Worm (Caenorhabditis elegans) whole organism, L2 larva: ENCODE measurements around the gene R09A8.1.

ENCODE experiments used
- C34F6.9 ChIP-seq: fragments of 150-350 bp; optimal IDR thresholded peaks from 2 replicates; lab custom pipeline; 2014; ENCODE audit warnings: missing biosample characterization, missing genetic modification characterization
- F13H6.1 ChIP-seq: sonication (generic microtip); optimal IDR thresholded peaks from 2 replicates; lab custom pipeline; 2016; ENCODE audit warnings: missing genetic modification characterization, missing compliant biosample characterization
- R02D3.7 ChIP-seq: fragments of 150-350 bp; optimal IDR thresholded peaks from 2 replicates; lab custom pipeline; 2014; ENCODE audit warnings: missing biosample characterization, missing genetic modification characterization
- Y55F3AM.14 ChIP-seq: fragments of 200-800 bp; sonication (Bioruptor generic); optimal IDR thresholded peaks from 2 replicates; lab custom pipeline; 2018; ENCODE audit warnings: mild to moderate bottlenecking, missing genetic modification characterization, missing compliant biosample characterization
- ZK546.5 ChIP-seq: sonication (generic microtip); optimal IDR thresholded peaks from 2 replicates; lab custom pipeline; 2017; ENCODE audit warnings: missing biosample characterization, missing genetic modification characterization
- alr-1 ChIP-seq: fragments of 150-350 bp; optimal IDR thresholded peaks from 2 replicates; lab custom pipeline; 2014; ENCODE audit warnings: missing biosample characterization, missing genetic modification characterization
- aly-2 ChIP-seq: fragments of 150-350 bp; optimal IDR thresholded peaks from 2 replicates; lab custom pipeline; 2014; ENCODE audit warnings: missing biosample characterization, missing genetic modification characterization
- ama-1 ChIP-seq: fragments of 150-350 bp; optimal IDR thresholded peaks from 2 replicates; lab custom pipeline; 2018; ENCODE audit warnings: inconsistent platforms
- ceh-16 ChIP-seq: fragments of 150-350 bp; optimal IDR thresholded peaks from 2 replicates; lab custom pipeline; 2014; ENCODE audit warnings: missing biosample characterization, missing genetic modification characterization
- ceh-82 ChIP-seq: fragments of 150-350 bp; optimal IDR thresholded peaks from 2 replicates; lab custom pipeline; 2014; ENCODE audit warnings: missing biosample characterization, missing genetic modification characterization
- crh-2 ChIP-seq: sonication (generic microtip); optimal IDR thresholded peaks from 2 replicates; lab custom pipeline; 2017; ENCODE audit warnings: missing biosample characterization, missing genetic modification characterization
- dmd-4 ChIP-seq: sonication (generic microtip); optimal IDR thresholded peaks from 2 replicates; lab custom pipeline; 2017; ENCODE audit warnings: missing biosample characterization, missing genetic modification characterization
- egl-27 ChIP-seq: sonication (generic microtip); optimal IDR thresholded peaks from 3 replicates; lab custom pipeline; 2017; ENCODE audit warnings: missing biosample characterization, missing genetic modification reagents, missing genetic modification characterization
- elt-1 ChIP-seq: fragments of 150-350 bp; optimal IDR thresholded peaks from 2 replicates; lab custom pipeline; 2014; ENCODE audit warnings: missing biosample characterization, missing genetic modification characterization
- elt-3 ChIP-seq: sonication (generic microtip); optimal IDR thresholded peaks from 2 replicates; lab custom pipeline; 2017; ENCODE audit warnings: missing biosample characterization, missing genetic modification characterization
- fos-1 ChIP-seq: fragments of 150-350 bp; optimal IDR thresholded peaks from 2 replicates; lab custom pipeline; 2014; ENCODE audit warnings: missing biosample characterization, missing genetic modification characterization
- gmeb-1 ChIP-seq: fragments of 150-350 bp; optimal IDR thresholded peaks from 2 replicates; lab custom pipeline; 2014; ENCODE audit warnings: missing biosample characterization, missing genetic modification characterization
- lin-11 ChIP-seq: fragments of 150-350 bp; sonication (generic microtip); optimal IDR thresholded peaks from 2 replicates; lab custom pipeline; 2014; ENCODE audit warnings: missing biosample characterization, missing genetic modification characterization, inconsistent platforms, mixed read lengths
- lin-13 ChIP-seq: fragments of 150-350 bp; optimal IDR thresholded peaks from 2 replicates; lab custom pipeline; 2014; ENCODE audit warnings: missing biosample characterization, missing genetic modification reagents, missing genetic modification characterization
- lin-39 ChIP-seq: fragments of 150-350 bp; optimal IDR thresholded peaks from 2 replicates; lab custom pipeline; 2014; ENCODE audit warnings: missing biosample characterization, missing genetic modification reagents, missing genetic modification characterization
- lsy-2 ChIP-seq, 2 experiments: fragments of 150-350 bp in 1 of 2; sonication (generic microtip) in 1 of 2; optimal IDR thresholded peaks; 2 replicates each; lab custom pipeline; 2014 to 2017; ENCODE audit warnings: missing biosample characterization in 2 of 2, missing genetic modification characterization in 2 of 2
- mab-5 ChIP-seq: fragments of 150-350 bp; optimal IDR thresholded peaks from 2 replicates; lab custom pipeline; 2014; ENCODE audit warnings: missing biosample characterization, missing genetic modification characterization
- mbf-1 ChIP-seq: sonication (generic microtip); optimal IDR thresholded peaks from 2 replicates; lab custom pipeline; 2017; ENCODE audit warnings: missing biosample characterization, missing genetic modification characterization
- mdl-1 ChIP-seq, 2 experiments: fragments of 150-350 bp in 1 of 2; sonication (generic microtip) in 1 of 2; optimal IDR thresholded peaks; 2 replicates each; lab custom pipeline; 2017; ENCODE audit warnings: missing biosample characterization in 2 of 2, missing genetic modification characterization in 2 of 2
- nhr-10 ChIP-seq: sonication (generic microtip); optimal IDR thresholded peaks from 2 replicates; lab custom pipeline; 2017; ENCODE audit warnings: missing biosample characterization, missing genetic modification characterization
- nhr-11 ChIP-seq: fragments of 150-350 bp; optimal IDR thresholded peaks from 2 replicates; lab custom pipeline; 2014; ENCODE audit warnings: missing biosample characterization, missing genetic modification characterization
- nhr-12 ChIP-seq: fragments of 150-350 bp; optimal IDR thresholded peaks from 2 replicates; lab custom pipeline; 2014; ENCODE audit warnings: missing biosample characterization, missing genetic modification characterization
- nhr-129 ChIP-seq: fragments of 150-350 bp; optimal IDR thresholded peaks from 2 replicates; lab custom pipeline; 2014; ENCODE audit warnings: missing biosample characterization, missing genetic modification characterization
- nhr-21 ChIP-seq: fragments of 150-350 bp; optimal IDR thresholded peaks from 2 replicates; lab custom pipeline; 2014; ENCODE audit warnings: missing biosample characterization, missing genetic modification characterization
- nhr-23 ChIP-seq: fragments of 150-350 bp; optimal IDR thresholded peaks from 2 replicates; lab custom pipeline; 2014; ENCODE audit warnings: missing biosample characterization, missing genetic modification reagents, missing genetic modification characterization
- nhr-237 ChIP-seq: fragments of 150-350 bp; optimal IDR thresholded peaks from 2 replicates; lab custom pipeline; 2014; ENCODE audit warnings: missing biosample characterization, missing genetic modification characterization
- nhr-25 ChIP-seq: fragments of 150-350 bp; sonication (generic microtip); optimal IDR thresholded peaks from 3 replicates; lab custom pipeline; 2014; ENCODE audit warnings: missing biosample characterization, missing genetic modification characterization
- nhr-6 ChIP-seq: fragments of 150-350 bp; optimal IDR thresholded peaks from 2 replicates; lab custom pipeline; 2014; ENCODE audit warnings: missing biosample characterization, missing genetic modification characterization
- peb-1 ChIP-seq: fragments of 150-350 bp; optimal IDR thresholded peaks from 2 replicates; lab custom pipeline; 2014; ENCODE audit warnings: missing biosample characterization, missing genetic modification characterization
- sem-4 ChIP-seq: fragments of 150-350 bp; optimal IDR thresholded peaks from 2 replicates; lab custom pipeline; 2014; ENCODE audit warnings: missing biosample characterization, missing genetic modification reagents, missing genetic modification characterization
- skn-1 ChIP-seq: sonication (generic microtip); optimal IDR thresholded peaks from 2 replicates; lab custom pipeline; 2017; ENCODE audit warnings: missing biosample characterization, missing genetic modification characterization
- sma-3 ChIP-seq: sonication (generic microtip); optimal IDR thresholded peaks from 2 replicates; lab custom pipeline; 2016; ENCODE audit warnings: missing genetic modification reagents, missing genetic modification characterization, missing compliant biosample characterization
- sma-9 ChIP-seq, 2 experiments: fragments of 150-350 bp in 1 of 2; sonication (generic microtip) in 1 of 2; optimal IDR thresholded peaks; 2 replicates each; lab custom pipeline; 2014 to 2016; ENCODE audit warnings: missing genetic modification characterization in 2 of 2, mild to moderate bottlenecking in 1 of 2, missing biosample characterization in 1 of 2, missing compliant biosample characterization in 1 of 2, missing genetic modification reagents in 1 of 2, moderate library complexity in 1 of 2
- snpc-4 ChIP-seq: fragments of 150-350 bp; optimal IDR thresholded peaks from 2 replicates; lab custom pipeline; 2014; ENCODE audit warnings: missing biosample characterization, missing genetic modification characterization
- unc-62 ChIP-seq: fragments of 150-350 bp; optimal IDR thresholded peaks from 2 replicates; lab custom pipeline; 2014; ENCODE audit warnings: missing biosample characterization, missing genetic modification reagents, missing genetic modification characterization
- zag-1 ChIP-seq: fragments of 150-350 bp; optimal IDR thresholded peaks from 2 replicates; lab custom pipeline; 2014; ENCODE audit warnings: missing biosample characterization, missing genetic modification characterization
- ztf-11 ChIP-seq: sonication (generic microtip); optimal IDR thresholded peaks from 2 replicates; lab custom pipeline; 2017; ENCODE audit warnings: missing biosample characterization, missing genetic modification characterization
- ztf-4 ChIP-seq: fragments of 150-350 bp; optimal IDR thresholded peaks from 2 replicates; lab custom pipeline; 2014; ENCODE audit warnings: missing biosample characterization, missing genetic modification characterization

Gene R09A8.1

ce11 chrX:12640961-12641360 lies 27.4 kb downstream of the R09A8.1 start:
- TF ChIP-seq F13H6.1 (tag; lab: Kevin White, UChicago): no peak
- TF ChIP-seq ztf-4 (tag; lab: Kevin White, UChicago): no peak
- TF ChIP-seq skn-1 (tag; lab: Kevin White, UChicago): no peak

DNA sequence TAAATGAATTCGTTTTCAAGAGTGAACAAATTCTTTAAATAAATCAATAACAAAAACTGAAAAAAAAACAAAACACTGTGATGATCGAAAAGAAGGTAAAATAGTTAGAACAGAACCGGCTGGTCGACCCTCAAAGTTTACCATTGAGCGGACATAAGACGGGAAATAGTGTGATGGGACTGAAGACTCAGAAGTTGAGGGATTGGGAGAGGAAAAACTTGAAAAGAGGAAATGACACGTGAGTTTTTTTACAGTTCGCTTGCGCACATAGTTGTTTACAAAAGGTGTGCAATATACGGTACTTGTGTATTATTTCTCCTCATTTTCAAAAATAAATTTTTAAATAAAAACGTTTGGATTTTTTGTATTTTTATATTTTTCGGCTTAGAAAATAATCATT lies 29.4 kb downstream of the R09A8.1 start:
- TF ChIP-seq F13H6.1 (tag; lab: Kevin White, UChicago): peak; percentile 52
- peak; percentile 58 for TF ChIP-seq nhr-129 (tag; lab: Kevin White, UChicago)
- no peak for TF ChIP-seq ama-1 (lab: Kevin White, UChicago)
- TF ChIP-seq lin-39: no peak
- TF ChIP-seq lsy-2 (tag; optimal IDR thresholded peaks at IDR 0.05; lab: Kevin White, UChicago): peak in 1 of 2 experiments; percentile 5
- TF ChIP-seq nhr-25 (tag; lab: Kevin White, UChicago): peak; percentile 44

ce11 chrX:12645846-12646245 lies 32.3 kb downstream of the R09A8.1 start:
- TF ChIP-seq nhr-25 (tag; lab: Kevin White, UChicago): peak; percentile 2
- TF ChIP-seq ztf-4 (tag; lab: Kevin White, UChicago): no peak

DNA sequence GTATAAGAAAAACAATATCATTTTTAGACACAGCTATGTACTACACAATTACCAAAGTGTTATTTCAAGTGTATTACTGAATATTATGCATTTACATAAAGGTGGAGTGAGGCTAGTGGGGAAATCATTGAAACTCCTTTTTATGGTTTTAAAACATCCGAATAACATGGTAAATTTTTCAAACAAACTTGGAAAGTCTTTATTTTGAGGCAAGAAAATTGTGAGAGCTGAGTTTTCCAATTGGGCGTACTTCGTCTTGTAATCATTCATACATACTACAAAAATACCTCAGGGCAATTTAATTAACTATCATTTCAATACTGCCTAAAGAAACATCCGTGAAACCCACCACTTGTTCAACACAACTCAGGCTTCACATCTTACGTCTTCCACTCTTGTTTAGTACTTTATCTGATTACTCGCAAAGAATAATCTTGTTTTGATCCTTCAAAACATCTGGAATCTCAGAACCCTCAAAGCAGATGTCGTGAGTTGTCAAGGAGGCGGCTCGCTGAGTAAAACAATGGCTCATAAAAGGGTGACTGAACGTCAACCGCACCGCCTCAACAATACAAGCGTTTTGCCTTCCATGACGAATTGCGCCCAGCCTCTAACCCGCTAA lies 33.1 kb downstream of the R09A8.1 start, which contains the start of gene zmp-5:
TSS of gene zmp-5 (plus strand) at position 572 of the 622 bp plus-strand sequence.
- TF ChIP-seq alr-1 (tag; lab: Kevin White, UChicago): no peak
- TF ChIP-seq nhr-10 (tag; lab: Kevin White, UChicago): no peak
- no peak for TF ChIP-seq skn-1 (tag; lab: Kevin White, UChicago)
- no peak for TF ChIP-seq R02D3.7
- no peak for TF ChIP-seq nhr-12 (tag; lab: Kevin White, UChicago)
- no peak for TF ChIP-seq elt-3
- TF ChIP-seq ceh-16 (tag; lab: Kevin White, UChicago): no peak
- TF ChIP-seq Y55F3AM.14 (GFP tag; lab: Kevin White, UChicago): no peak

DNA sequence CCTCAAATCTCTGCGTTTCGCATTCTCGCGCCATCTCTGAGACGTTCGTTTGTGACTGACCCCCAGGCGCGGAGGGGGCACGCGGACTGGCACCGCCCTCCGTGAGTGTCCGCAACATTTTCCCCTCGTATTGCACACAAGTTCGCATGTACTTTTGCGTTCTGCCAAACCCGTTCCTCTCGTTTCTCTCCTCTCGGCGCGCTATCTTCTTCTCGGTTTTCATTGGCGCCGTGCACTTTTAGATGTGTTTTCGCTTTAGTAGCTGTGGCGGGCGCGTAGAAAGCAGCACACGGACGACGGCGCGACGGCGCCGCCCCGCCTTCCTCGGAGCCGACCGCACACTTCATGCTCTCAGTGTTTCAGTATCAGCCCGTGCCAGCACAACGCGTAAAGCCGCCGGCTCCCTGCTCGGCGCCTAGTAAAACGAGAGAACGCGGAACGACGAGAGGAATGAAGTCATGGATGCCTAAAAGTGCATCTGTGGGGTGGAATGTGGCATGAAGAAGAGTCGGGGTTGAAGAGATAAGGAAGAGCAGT lies 41.9 kb downstream of the R09A8.1 start:
- TF ChIP-seq nhr-129 (tag; lab: Kevin White, UChicago) (no peak), peb-1 (tag; lab: Kevin White, UChicago) (peak; percentile 68), ama-1 (lab: Kevin White, UChicago) (no peak), mab-5 (tag; lab: Kevin White, UChicago) (no peak), nhr-11 (tag; lab: Kevin White, UChicago) (peak; percentile 70), elt-1 (tag; lab: Kevin White, UChicago) (no peak), R02D3.7 (no peak), ztf-11 (tag; lab: Kevin White, UChicago) (no peak), F13H6.1 (tag; lab: Kevin White, UChicago) (peak; percentile 31), lin-39 (no peak), lin-13 (GFP tag; lab: Kevin White, UChicago) (no peak), sem-4 (tag; lab: Kevin White, UChicago) (no peak), lin-11 (no peak), nhr-6 (tag; lab: Kevin White, UChicago) (no peak), sma-9 (GFP tag; optimal IDR thresholded peaks at IDR 0.05; lab: Kevin White, UChicago) (peak; percentile 2), sma-9 (tag; optimal IDR thresholded peaks at IDR 0.05; lab: Kevin White, UChicago) (no peak), sma-3 (GFP tag; lab: Kevin White, UChicago) (no peak), nhr-23 (tag; lab: Kevin White, UChicago) (no peak), nhr-25 (tag; lab: Kevin White, UChicago) (no peak), nhr-21 (peak; percentile 54), mdl-1 (tag; optimal IDR thresholded peaks at IDR 0.05; lab: Kevin White, UChicago) (peak; percentile 42 to 55), ceh-82 (no peak), zag-1 (tag; lab: Kevin White, UChicago) (peak; percentile 68), egl-27 (tag; lab: Kevin White, UChicago) (peak; percentile 40), C34F6.9 (tag; lab: Kevin White, UChicago) (no peak), alr-1 (tag; lab: Kevin White, UChicago) (no peak), lsy-2 (tag; optimal IDR thresholded peaks at IDR 0.05; lab: Kevin White, UChicago) (peak in 1 of 2 experiments; percentile 9), mbf-1 (tag; lab: Kevin White, UChicago) (no peak), unc-62 (GFP tag; lab: Kevin White, UChicago) (no peak), nhr-237 (tag; lab: Kevin White, UChicago) (no peak), aly-2 (no peak), dmd-4 (tag; lab: Kevin White, UChicago) (no peak), ceh-16 (tag; lab: Kevin White, UChicago) (no peak), ZK546.5 (no peak), snpc-4 (tag; lab: Kevin White, UChicago) (no peak), crh-2 (tag; lab: Kevin White, UChicago) (peak; percentile 19), fos-1 (tag; lab: Kevin White, UChicago) (peak; percentile 21), nhr-12 (tag; lab: Kevin White, UChicago) (no peak), gmeb-1 (tag; lab: Kevin White, UChicago) (no peak)
